Fruit fly (Drosophila melanogaster) whole organism, embryonic: Measurements from ENCODE around the gene RpLP1.
A peak's percentile ranks its signal among the peaks of the same experiment; 100 is the strongest.

ENCODE experiments used
- Aef1 ChIP-seq: fragments of 200-800 bp; sonication (Bioruptor generic); IDR thresholded peaks from 3 replicates; pipeline ENCODE4 v1.3.6; 2022; ENCODE audit warnings: missing biosample characterization, missing genetic modification characterization
- CG11093 ChIP-seq: fragments of 200-800 bp; sonication (Bioruptor generic); IDR thresholded peaks from 3 replicates; pipeline ENCODE4 v1.3.6; 2022; ENCODE audit warnings: missing biosample characterization, missing genetic modification characterization
- CG11456 ChIP-seq: fragments of 200-800 bp; sonication (Bioruptor generic); IDR thresholded peaks from 3 replicates; pipeline ENCODE4 v1.3.6; 2022; ENCODE audit warnings: missing biosample characterization, missing genetic modification characterization
- CG12659 ChIP-seq: fragments of 200-800 bp; sonication (Bioruptor generic); optimal IDR thresholded peaks from 3 replicates; lab custom pipeline; 2017; ENCODE audit warnings: mild to moderate bottlenecking, missing biosample characterization, missing genetic modification reagents, missing genetic modification characterization
- CG14965 ChIP-seq: fragments of 200-800 bp; sonication (Bioruptor generic); optimal IDR thresholded peaks from 2 replicates; lab custom pipeline; 2016; ENCODE audit warnings: missing biosample characterization, missing genetic modification characterization, borderline replicate concordance
- CG30431 ChIP-seq: fragments of 200-800 bp; sonication (Bioruptor generic); optimal IDR thresholded peaks from 2 replicates; lab custom pipeline; 2017; ENCODE audit warnings: missing biosample characterization, missing genetic modification characterization
- CG4360 ChIP-seq: fragments of 200-800 bp; sonication (Bioruptor generic); IDR thresholded peaks from 2 replicates; pipeline ENCODE4 v1.3.6; 2022; ENCODE audit warnings: missing biosample characterization, missing genetic modification characterization
- CG6791 ChIP-seq: fragments of 200-800 bp; sonication (Bioruptor generic); IDR thresholded peaks from 3 replicates; pipeline ENCODE4 v1.3.6; 2022; ENCODE audit warnings: missing biosample characterization, missing genetic modification characterization; ENCODE audit not compliant: partially characterized antibody
- CG7928 ChIP-seq: fragments of 200-800 bp; sonication (Bioruptor generic); optimal IDR thresholded peaks from 2 replicates; lab custom pipeline; 2017; ENCODE audit warnings: missing biosample characterization, mild to moderate bottlenecking, missing genetic modification characterization
- CkIIα-i1 ChIP-seq: fragments of 200-800 bp; sonication (Bioruptor generic); IDR thresholded peaks from 2 replicates; pipeline ENCODE4 v1.3.6; 2022; ENCODE audit warnings: missing biosample characterization, missing genetic modification characterization
- CrebB ChIP-seq: fragments of 200-800 bp; sonication (Bioruptor generic); optimal IDR thresholded peaks from 3 replicates; lab custom pipeline; 2018; ENCODE audit warnings: missing biosample characterization, mild to moderate bottlenecking, missing genetic modification characterization
- Dp ChIP-seq: fragments of 200-800 bp; sonication (Bioruptor generic); optimal IDR thresholded peaks from 2 replicates; lab custom pipeline; 2018; ENCODE audit warnings: missing biosample characterization, mild to moderate bottlenecking, missing genetic modification characterization, moderate library complexity
- Drgx ChIP-seq: fragments of 200-800 bp; sonication (Bioruptor generic); IDR thresholded peaks from 2 replicates; pipeline ENCODE4 v1.3.6; 2022; ENCODE audit warnings: missing biosample characterization, missing genetic modification characterization
- E2f1 ChIP-seq: fragments of 200-800 bp; sonication (Bioruptor generic); IDR thresholded peaks from 2 replicates; pipeline ENCODE4 v1.3.6; 2022; ENCODE audit warnings: missing biosample characterization, missing genetic modification characterization
- Elba2 ChIP-seq: fragments of 200-800 bp; sonication (Bioruptor generic); optimal IDR thresholded peaks from 3 replicates; lab custom pipeline; 2016; ENCODE audit warnings: missing biosample characterization, missing genetic modification characterization
- GATAe ChIP-seq: fragments of 200-800 bp; sonication (Bioruptor generic); conservative IDR thresholded peaks from 2 replicates; pipeline ENCODE4 v1.3.6; 2022; ENCODE audit warnings: missing biosample characterization, missing genetic modification characterization
- HLHmδ ChIP-seq: fragments of 200-800 bp; sonication (Bioruptor generic); optimal IDR thresholded peaks from 2 replicates; lab custom pipeline; 2018; ENCODE audit warnings: missing biosample characterization, mild to moderate bottlenecking, missing genetic modification characterization, moderate library complexity
- HmgD ChIP-seq: fragments of 200-800 bp; sonication (Bioruptor generic); optimal IDR thresholded peaks from 3 replicates; lab custom pipeline; 2016; ENCODE audit warnings: missing biosample characterization, missing genetic modification characterization
- Hr3 ChIP-seq: fragments of 200-800 bp; sonication (Bioruptor generic); optimal IDR thresholded peaks from 3 replicates; lab custom pipeline; 2016; ENCODE audit warnings: missing biosample characterization, missing genetic modification characterization
- Hr39 ChIP-seq: fragments of >200 bp; optimal IDR thresholded peaks from 2 replicates; lab custom pipeline; 2017
- Lhr ChIP-seq: fragments of 200-800 bp; sonication (Bioruptor generic); optimal IDR thresholded peaks from 3 replicates; lab custom pipeline; 2017; ENCODE audit warnings: mild to moderate bottlenecking, missing biosample characterization, missing genetic modification reagents, missing genetic modification characterization
- MTF-1 ChIP-seq: fragments of 200-800 bp; sonication (Bioruptor generic); optimal IDR thresholded peaks from 2 replicates; lab custom pipeline; 2018; ENCODE audit warnings: missing biosample characterization, mild to moderate bottlenecking, missing genetic modification characterization, borderline replicate concordance
- Mes4 ChIP-seq: fragments of 200-800 bp; sonication (Bioruptor generic); optimal IDR thresholded peaks from 2 replicates; lab custom pipeline; 2016; ENCODE audit warnings: missing biosample characterization, missing genetic modification characterization
- Pdp1 ChIP-seq, 2 experiments: fragments of 200-800 bp; sonication (Bioruptor generic); optimal IDR thresholded peaks; 3 replicates each; lab custom pipeline; 2016; ENCODE audit warnings: missing biosample characterization in 2 of 2, missing genetic modification characterization in 2 of 2, mild to moderate bottlenecking in 1 of 2, moderate library complexity in 1 of 2
- Ravus ChIP-seq: fragments of 200-800 bp; sonication (Bioruptor generic); IDR thresholded peaks from 2 replicates; pipeline ENCODE4 v1.3.6; 2022; ENCODE audit warnings: missing biosample characterization, missing genetic modification characterization
- Sox100B ChIP-seq: fragments of 200-800 bp; sonication (Bioruptor generic); optimal IDR thresholded peaks from 3 replicates; lab custom pipeline; 2018; ENCODE audit warnings: missing biosample characterization, mild to moderate bottlenecking, missing genetic modification characterization
- Tbp ChIP-seq: fragments of >200 bp; optimal IDR thresholded peaks from 2 replicates; lab custom pipeline; 2018; ENCODE audit warnings: missing biosample characterization, missing genetic modification characterization
- ash1 ChIP-seq: fragments of 200-800 bp; sonication (Bioruptor generic); optimal IDR thresholded peaks from 2 replicates; lab custom pipeline; 2018; ENCODE audit warnings: missing biosample characterization, mild to moderate bottlenecking, missing genetic modification characterization
- exex ChIP-seq: fragments of 200-800 bp; sonication (Bioruptor generic); optimal IDR thresholded peaks from 4 replicates; lab custom pipeline; 2018; ENCODE audit warnings: missing biosample characterization, mild to moderate bottlenecking, missing genetic modification characterization, moderate library complexity
- gcm ChIP-seq: fragments of 200-800 bp; sonication (Bioruptor generic); optimal IDR thresholded peaks from 2 replicates; lab custom pipeline; 2019; ENCODE audit warnings: missing biosample characterization, mild to moderate bottlenecking, missing genetic modification characterization, moderate library complexity
- grau ChIP-seq: fragments of 200-800 bp; optimal IDR thresholded peaks from 3 replicates; lab custom pipeline; 2019; ENCODE audit warnings: missing biosample characterization, mild to moderate bottlenecking, missing genetic modification characterization, moderate library complexity
- grn ChIP-seq: fragments of 200-800 bp; sonication (Bioruptor generic); optimal IDR thresholded peaks from 3 replicates; lab custom pipeline; 2017; ENCODE audit warnings: missing biosample characterization, missing genetic modification characterization
- insv ChIP-seq, 2 experiments: fragments of 200-800 bp; sonication (Bioruptor generic); optimal IDR thresholded peaks; 3 replicates each; lab custom pipeline; 2016 to 2018; ENCODE audit warnings: missing biosample characterization in 2 of 2, missing genetic modification characterization in 2 of 2
- kah ChIP-seq: fragments of 200-800 bp; sonication (Bioruptor generic); optimal IDR thresholded peaks from 2 replicates; lab custom pipeline; 2018; ENCODE audit warnings: missing biosample characterization, mild to moderate bottlenecking, missing genetic modification characterization
- mirr ChIP-seq: fragments of 200-800 bp; sonication (Bioruptor generic); optimal IDR thresholded peaks from 3 replicates; lab custom pipeline; 2018; ENCODE audit warnings: missing biosample characterization, mild to moderate bottlenecking, missing genetic modification characterization
- nerfin-2 ChIP-seq: fragments of 200-800 bp; sonication (Bioruptor generic); IDR thresholded peaks from 2 replicates; pipeline ENCODE4 v1.3.6; 2022; ENCODE audit warnings: missing biosample characterization, missing genetic modification characterization; ENCODE audit not compliant: partially characterized antibody
- nom ChIP-seq: fragments of 200-800 bp; sonication (Bioruptor generic); optimal IDR thresholded peaks from 2 replicates; lab custom pipeline; 2017; ENCODE audit warnings: missing biosample characterization, missing genetic modification characterization, mild to moderate bottlenecking, moderate library complexity, missing genetic modification reagents
- odd ChIP-seq: fragments of 200-800 bp; sonication (Bioruptor generic); optimal IDR thresholded peaks from 2 replicates; lab custom pipeline; 2017; ENCODE audit warnings: missing biosample characterization, mild to moderate bottlenecking, missing genetic modification characterization
- pfk ChIP-seq: fragments of 200-800 bp; sonication (Bioruptor generic); optimal IDR thresholded peaks from 2 replicates; lab custom pipeline; 2018; ENCODE audit warnings: missing biosample characterization, mild to moderate bottlenecking, missing genetic modification characterization, moderate library complexity
- sd ChIP-seq: fragments of 200-800 bp; sonication (Bioruptor generic); optimal IDR thresholded peaks from 3 replicates; lab custom pipeline; 2018; ENCODE audit warnings: missing biosample characterization, mild to moderate bottlenecking, missing genetic modification characterization, moderate library complexity
- sens ChIP-seq: fragments of 200-800 bp; sonication (Bioruptor generic); peaks from one replicate; lab custom pipeline; 2016; ENCODE audit warnings: missing biosample characterization, missing genetic modification characterization
- sob ChIP-seq: fragments of 200-800 bp; sonication (Bioruptor generic); IDR thresholded peaks from 2 replicates; pipeline ENCODE4 v1.3.6; 2022; ENCODE audit warnings: missing biosample characterization, missing genetic modification characterization
- sug ChIP-seq: fragments of 200-800 bp; optimal IDR thresholded peaks from 2 replicates; lab custom pipeline; 2019; ENCODE audit warnings: missing biosample characterization, mild to moderate bottlenecking, missing genetic modification characterization, moderate library complexity
- tin ChIP-seq: fragments of 200-800 bp; sonication (Bioruptor generic); optimal IDR thresholded peaks from 3 replicates; lab custom pipeline; 2016; ENCODE audit warnings: missing biosample characterization, missing genetic modification characterization
- tna ChIP-seq: fragments of 200-800 bp; sonication (Bioruptor generic); IDR thresholded peaks from 2 replicates; pipeline ENCODE4 v1.3.6; 2022; ENCODE audit warnings: missing biosample characterization, missing genetic modification characterization; ENCODE audit not compliant: partially characterized antibody
- vfl ChIP-seq: fragments of 200-800 bp; sonication (Bioruptor generic); optimal IDR thresholded peaks from 2 replicates; lab custom pipeline; 2016; ENCODE audit warnings: missing biosample characterization, missing genetic modification characterization

Gene RpLP1

dm6 chr2L:441927-442691 lies 22.4 kb downstream of the RpLP1 start (continued):
- TF ChIP-seq CG11093 (GFP tag; lab: Robert Waterston, UW): peak; percentile 81
- TF ChIP-seq CG7928 (GFP tag; lab: Kevin White, UChicago): no peak
- no peak for TF ChIP-seq Dp (GFP tag; lab: Kevin White, UChicago)
- peak; percentile 56; the same call in 1 of the 2 replicates for TF ChIP-seq sob
- no peak for TF ChIP-seq pfk (GFP tag; lab: Kevin White, UChicago)
- no peak for TF ChIP-seq HmgD (GFP tag; lab: Kevin White, UChicago)
- TF ChIP-seq Sox100B (GFP tag; lab: Kevin White, UChicago): no peak
- peak; percentile 31 for TF ChIP-seq kah (GFP tag; lab: Kevin White, UChicago)
- peak; percentile 71 to 79 for TF ChIP-seq Pdp1 (GFP tag; optimal IDR thresholded peaks at IDR 0.05; lab: Kevin White, UChicago)
- TF ChIP-seq Hr3 (GFP tag; lab: Kevin White, UChicago): peak; percentile 75
- TF ChIP-seq Aef1 (GFP tag; lab: Robert Waterston, UW): peak; percentile 67
- TF ChIP-seq CG4360 (GFP tag; lab: Robert Waterston, UW): peak; percentile 63
- no peak for TF ChIP-seq Tbp (GFP tag; lab: Kevin White, UChicago)
- no peak for TF ChIP-seq sug
- TF ChIP-seq odd: peak; percentile 56
- peak; percentile 87 for TF ChIP-seq tin (GFP tag; lab: Kevin White, UChicago)
- TF ChIP-seq CrebB (tag; lab: Kevin White, UChicago): peak; percentile 42
- peak; percentile 64 for TF ChIP-seq CG12659 (GFP tag; lab: Kevin White, UChicago)
- peak; percentile 12 for TF ChIP-seq CG14965
- no peak for TF ChIP-seq HLHmδ
- TF ChIP-seq CG30431 (GFP tag; lab: Kevin White, UChicago): peak; percentile 85
- TF ChIP-seq Ravus: no peak
- no peak for TF ChIP-seq mirr (GFP tag; lab: Kevin White, UChicago)
- 0 out of 3 replicates have a peak, but pooled peaks have one; percentile 56 for TF ChIP-seq CG11456 (GFP tag; lab: Robert Waterston, UW)
- peak; percentile 79 for TF ChIP-seq E2f1 (GFP tag; lab: Robert Waterston, UW)

- TF ChIP-seq insv (GFP tag; optimal IDR thresholded peaks at IDR 0.05; lab: Kevin White, UChicago): peak in 1 of 2 experiments; percentile 71
- no peak for TF ChIP-seq Mes4 (GFP tag; lab: Kevin White, UChicago)
- TF ChIP-seq tna (GFP tag; lab: Robert Waterston, UW): no peak
- TF ChIP-seq CkIIα-i1: no peak
- peak; percentile 80 for TF ChIP-seq Elba2 (GFP tag; lab: Kevin White, UChicago)
- TF ChIP-seq Hr39 (lab: Kevin White, UChicago): no peak
- no peak for TF ChIP-seq Lhr (GFP tag; lab: Kevin White, UChicago)
- no peak for TF ChIP-seq nerfin-2 (GFP tag; lab: Robert Waterston, UW)
Observed at dm6 chr2L:447124-447523, 27.4 kb downstream of the RpLP1 start.

DNA sequence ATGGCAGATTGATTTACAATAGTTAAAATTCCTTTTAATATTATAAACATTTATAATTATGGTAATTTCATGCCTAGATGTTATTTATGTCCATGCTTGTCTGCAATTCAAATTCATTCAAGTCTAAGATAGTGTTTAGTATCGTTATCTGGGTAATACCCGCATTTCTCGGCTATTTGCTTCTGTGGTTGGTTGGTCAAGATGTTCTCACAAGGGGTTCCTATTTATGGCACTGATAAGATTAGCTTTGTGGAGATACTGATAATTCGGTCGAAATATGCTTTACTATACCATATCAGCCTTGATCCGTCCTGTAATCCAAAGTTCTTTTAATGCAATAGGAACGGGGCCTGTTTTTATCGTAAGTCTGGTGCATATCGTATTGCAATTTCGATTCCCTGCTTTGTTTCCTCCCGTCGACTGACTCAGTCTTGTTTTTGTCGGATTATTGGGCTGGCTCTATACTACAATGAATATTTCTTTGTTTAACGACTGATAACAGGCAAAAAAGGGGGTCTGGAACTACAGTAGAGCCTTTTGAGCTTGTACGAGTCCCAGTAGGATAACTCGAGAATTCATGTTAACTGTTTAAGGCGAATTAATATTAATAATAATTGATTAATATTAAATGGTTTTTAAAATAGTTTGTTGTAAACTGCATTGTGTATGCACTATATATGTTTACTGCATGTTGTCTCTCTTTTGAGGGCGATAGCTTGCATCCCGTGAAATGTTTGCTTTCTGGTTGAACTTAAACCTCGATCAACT lies 32.1 kb downstream of the RpLP1 start:
- no peak for TF ChIP-seq CG6791
- no peak for TF ChIP-seq MTF-1
- TF ChIP-seq sens (GFP tag; lab: Kevin White, UChicago): peak; percentile 60
- TF ChIP-seq nom: peak; percentile 19
- peak; percentile 28 for TF ChIP-seq gcm
- TF ChIP-seq grau (tag; lab: Kevin White, UChicago): peak; percentile 56
- no peak for TF ChIP-seq HLHmδ
- TF ChIP-seq vfl (GFP tag; lab: Kevin White, UChicago): no peak
- TF ChIP-seq mirr (GFP tag; lab: Kevin White, UChicago): peak; percentile 77
- peak; percentile 96 for TF ChIP-seq sug
- TF ChIP-seq ash1 (GFP tag; lab: Kevin White, UChicago): no peak
- peak; percentile 40 for TF ChIP-seq grn
- TF ChIP-seq Drgx (GFP tag; lab: Robert Waterston, UW): peak; percentile 54
- TF ChIP-seq GATAe (GFP tag; lab: Robert Waterston, UW): peak; percentile 23; the same call in 1 of the 2 replicates
- peak; percentile 82 for TF ChIP-seq exex (tag; lab: Kevin White, UChicago)
- TF ChIP-seq sd (tag; lab: Kevin White, UChicago): peak; percentile 63
